Fruit fly (Drosophila melanogaster) whole organism, larva: Measurements from ENCODE around the gene Mvb12.

Experiments used
- noc ChIP-seq: fragments of 200-800 bp; sonication (Bioruptor generic); optimal IDR thresholded peaks from 3 replicates; lab custom pipeline; 2019; ENCODE audit warnings: missing biosample characterization, mild to moderate bottlenecking, missing genetic modification characterization, moderate library complexity

Mvb12 gene

dm6 chrX:18063144-18063772 lies 37.9 kb downstream of the Mvb12 start, which contains the start of gene Sh:
TSS of gene Sh (minus strand) at chrX:18063247.
- TF ChIP-seq noc (tag; lab: Kevin White, UChicago), result no peak

- no peak for TF ChIP-seq noc (tag; lab: Kevin White, UChicago)
Measured at dm6 chrX:18058108-18058507, 43.0 kb downstream of the Mvb12 start.

- no peak for TF ChIP-seq noc (tag; lab: Kevin White, UChicago)
Measured at dm6 chrX:18057202-18057601, 43.9 kb downstream of the Mvb12 start.

dm6 chrX:18052135-18052534 lies 49.0 kb downstream of the Mvb12 start:
- TF ChIP-seq noc (tag; lab: Kevin White, UChicago), result no peak
